Fruit fly (Drosophila melanogaster) whole organism, wandering third instar larva: ENCODE results near the gene CG7183.

ENCODE experiments used
- CG32264 ChIP-seq: fragments of 200-800 bp; sonication (Bioruptor generic); optimal IDR thresholded peaks from 2 replicates; lab custom pipeline; 2016; ENCODE audit warnings: missing biosample characterization, missing genetic modification characterization
- CG9705 ChIP-seq: fragments of 200-800 bp; sonication (Bioruptor generic); optimal IDR thresholded peaks from 2 replicates; lab custom pipeline; 2018; ENCODE audit warnings: missing biosample characterization, mild to moderate bottlenecking, missing genetic modification characterization
- CrebA ChIP-seq: fragments of 200-800 bp; sonication (Bioruptor generic); optimal IDR thresholded peaks from 2 replicates; lab custom pipeline; 2016; ENCODE audit warnings: missing biosample characterization, mild to moderate bottlenecking, missing genetic modification characterization, borderline replicate concordance
- Dif ChIP-seq: fragments of 200-275, 200-300 bp; sonication (Bioruptor generic); optimal IDR thresholded peaks from 2 replicates; lab custom pipeline; 2018; ENCODE audit warnings: missing biosample characterization, missing genetic modification characterization; ENCODE audit not compliant: partially characterized antibody
- HLH106 ChIP-seq: fragments of 200-800 bp; optimal IDR thresholded peaks from 3 replicates; lab custom pipeline; 2019; ENCODE audit warnings: missing biosample characterization, mild to moderate bottlenecking, missing genetic modification characterization, moderate library complexity
- Hnf4 ChIP-seq: fragments of 200-800 bp; sonication (Bioruptor generic); optimal IDR thresholded peaks from 2 replicates; lab custom pipeline; 2016; ENCODE audit warnings: missing biosample characterization, mild to moderate bottlenecking, missing genetic modification characterization
- Hr78 ChIP-seq: fragments of >200 bp; optimal IDR thresholded peaks from 2 replicates; lab custom pipeline; 2017; ENCODE audit warnings: missing biosample characterization, missing genetic modification characterization
- Mio ChIP-seq: sonication (Bioruptor generic); optimal IDR thresholded peaks from 2 replicates; lab custom pipeline; 2016; ENCODE audit warnings: missing biosample characterization, missing genetic modification characterization
- N ChIP-seq: fragments of >200 bp; optimal IDR thresholded peaks from 2 replicates; lab custom pipeline; 2018; ENCODE audit warnings: missing biosample characterization, missing external identifiers, missing genetic modification characterization
- OdsH ChIP-seq: fragments of 200-800 bp; sonication (Bioruptor generic); optimal IDR thresholded peaks from 2 replicates; lab custom pipeline; 2016; ENCODE audit warnings: missing biosample characterization, mild to moderate bottlenecking, missing genetic modification characterization
- Rel ChIP-seq, 2 experiments: fragments of 200-800 bp; sonication (Bioruptor generic) in 1 of 2; optimal IDR thresholded peaks; 2 replicates in 1 of 2; 3 replicates in 1 of 2; lab custom pipeline; 2016 to 2019; ENCODE audit warnings: mild to moderate bottlenecking in 2 of 2, missing biosample characterization in 2 of 2, missing genetic modification characterization in 2 of 2, moderate library complexity in 1 of 2
- Vsx2 ChIP-seq: fragments of 200-300, 225-300 bp; sonication (Bioruptor generic); optimal IDR thresholded peaks from 2 replicates; lab custom pipeline; 2018; ENCODE audit warnings: missing biosample characterization, missing genetic modification characterization; ENCODE audit not compliant: partially characterized antibody
- brk ChIP-seq: fragments of 200-800 bp; sonication (Bioruptor generic); optimal IDR thresholded peaks from 2 replicates; lab custom pipeline; 2016; ENCODE audit warnings: missing biosample characterization, mild to moderate bottlenecking, missing genetic modification characterization
- dsf ChIP-seq: sonication (Bioruptor generic); optimal IDR thresholded peaks from 2 replicates; lab custom pipeline; 2016; ENCODE audit warnings: missing biosample characterization, missing genetic modification characterization, borderline replicate concordance
- foxo ChIP-seq, 2 experiments: fragments of 200-800 bp; sonication (Bioruptor generic); optimal IDR thresholded peaks; 2 replicates in 1 of 2; 3 replicates in 1 of 2; lab custom pipeline; 2016 to 2017; ENCODE audit warnings: missing biosample characterization in 2 of 2, missing genetic modification characterization in 2 of 2
- fru ChIP-seq: fragments of 200-800 bp; sonication (Bioruptor generic); optimal IDR thresholded peaks from 3 replicates; lab custom pipeline; 2016; ENCODE audit warnings: missing biosample characterization, mild to moderate bottlenecking, missing genetic modification characterization
- h ChIP-seq: fragments of 200-800 bp; sonication (Bioruptor generic); optimal IDR thresholded peaks from 3 replicates; lab custom pipeline; 2016; ENCODE audit warnings: missing biosample characterization, mild to moderate bottlenecking, missing genetic modification characterization
- jim ChIP-seq: fragments of 175-275, 200-325 bp; sonication (Bioruptor generic); optimal IDR thresholded peaks from 2 replicates; lab custom pipeline; 2016; ENCODE audit warnings: missing biosample characterization, mild to moderate bottlenecking, missing genetic modification characterization
- psq ChIP-seq: fragments of 200-800 bp; sonication (Bioruptor generic); optimal IDR thresholded peaks from 3 replicates; lab custom pipeline; 2017; ENCODE audit warnings: missing biosample characterization, mild to moderate bottlenecking, missing genetic modification characterization, moderate library complexity
- rgr ChIP-seq: fragments of 200-800 bp; sonication (Bioruptor generic); optimal IDR thresholded peaks from 3 replicates; lab custom pipeline; 2016; ENCODE audit warnings: missing biosample characterization, mild to moderate bottlenecking, missing genetic modification characterization
- sage ChIP-seq: fragments of 200-800 bp; sonication (Bioruptor generic); optimal IDR thresholded peaks from 2 replicates; lab custom pipeline; 2016; ENCODE audit warnings: missing biosample characterization, mild to moderate bottlenecking, missing genetic modification characterization
- sv ChIP-seq: fragments of 200-800 bp; sonication (Bioruptor generic); optimal IDR thresholded peaks from 3 replicates; lab custom pipeline; 2016; ENCODE audit warnings: missing biosample characterization, missing genetic modification characterization
- tai ChIP-seq: sonication (Bioruptor generic); optimal IDR thresholded peaks from 2 replicates; lab custom pipeline; 2016; ENCODE audit warnings: missing biosample characterization, missing genetic modification characterization
- usp ChIP-seq: fragments of >200 bp; optimal IDR thresholded peaks from 2 replicates; lab custom pipeline; 2017; ENCODE audit warnings: missing biosample characterization, missing genetic modification characterization
- woc ChIP-seq: sonication (Bioruptor generic); optimal IDR thresholded peaks from 2 replicates; lab custom pipeline; 2016; ENCODE audit warnings: missing biosample characterization, mild to moderate bottlenecking, missing genetic modification characterization

The CG7183 gene

dm6 chr3R:18235879-18236278 is 15.4 kb upstream of the CG7183 start, which contains the start of gene repo:
TSS of gene repo (plus strand) at chr3R:18236192.
- TF ChIP-seq CG9705 (GFP tag; lab: Kevin White, UChicago) (no peak), jim (GFP tag; lab: Kevin White, UChicago) (no peak), OdsH (GFP tag; lab: Kevin White, UChicago) (no peak), sv (no peak), Hr78 (GFP tag; lab: Kevin White, UChicago) (no peak), h (GFP tag; lab: Kevin White, UChicago) (no peak)

dm6 chr3R:18234699-18235257 is 14.3 kb upstream of the CG7183 start:
- TF ChIP-seq Rel (GFP tag; optimal IDR thresholded peaks at IDR 0.05; lab: Kevin White, UChicago) (no peak), Rel (tag; optimal IDR thresholded peaks at IDR 0.05; lab: Kevin White, UChicago) (no peak), Mio (GFP tag; lab: Kevin White, UChicago) (no peak)

- no peak for TF ChIP-seq psq
- no peak for TF ChIP-seq CrebA
- no peak for TF ChIP-seq Rel (GFP tag; optimal IDR thresholded peaks at IDR 0.05; lab: Kevin White, UChicago)
- no peak for TF ChIP-seq Rel (tag; optimal IDR thresholded peaks at IDR 0.05; lab: Kevin White, UChicago)
- no peak for TF ChIP-seq brk (GFP tag; lab: Kevin White, UChicago)
- no peak for TF ChIP-seq Mio (GFP tag; lab: Kevin White, UChicago)
- TF ChIP-seq N (GFP tag; lab: Kevin White, UChicago), result no peak
- TF ChIP-seq tai, result no peak
- no peak for TF ChIP-seq Vsx2
- no peak for TF ChIP-seq Hnf4 (GFP tag; lab: Kevin White, UChicago)
- no peak for TF ChIP-seq sage (GFP tag; lab: Kevin White, UChicago)
- no peak for TF ChIP-seq CG32264 (GFP tag; lab: Kevin White, UChicago)
- no peak for TF ChIP-seq CG9705 (GFP tag; lab: Kevin White, UChicago)
Observed at dm6 chr3R:18232187-18232586, 11.7 kb upstream of the CG7183 start.

dm6 chr3R:18230229-18230628 is 9.7 kb upstream of the CG7183 start:
- TF ChIP-seq CrebA (no peak), sv (no peak), h (GFP tag; lab: Kevin White, UChicago) (no peak), jim (GFP tag; lab: Kevin White, UChicago) (no peak), usp (GFP tag; lab: Kevin White, UChicago) (no peak), Dif (GFP tag; lab: Kevin White, UChicago) (no peak), rgr (GFP tag; lab: Kevin White, UChicago) (no peak), Hr78 (GFP tag; lab: Kevin White, UChicago) (no peak), Hnf4 (GFP tag; lab: Kevin White, UChicago) (no peak), woc (no peak), OdsH (GFP tag; lab: Kevin White, UChicago) (no peak)

- TF ChIP-seq rgr (GFP tag; lab: Kevin White, UChicago) (peak; percentile 3), foxo (GFP tag; optimal IDR thresholded peaks at IDR 0.05; lab: Kevin White, UChicago) (peak in 1 of 2 experiments; percentile 9), HLH106 (tag; lab: Kevin White, UChicago) (no peak), OdsH (GFP tag; lab: Kevin White, UChicago) (no peak)
Observed at dm6 chr3R:18228713-18229222, 8.3 kb upstream of the CG7183 start.

dm6 chr3R:18227385-18227784 is 6.9 kb upstream of the CG7183 start:
- no peak for TF ChIP-seq foxo (GFP tag; optimal IDR thresholded peaks at IDR 0.05; lab: Kevin White, UChicago)
- TF ChIP-seq dsf, result no peak
- TF ChIP-seq HLH106 (tag; lab: Kevin White, UChicago), result no peak
- TF ChIP-seq h (GFP tag; lab: Kevin White, UChicago), result no peak
- TF ChIP-seq Rel (GFP tag; optimal IDR thresholded peaks at IDR 0.05; lab: Kevin White, UChicago), result no peak
- TF ChIP-seq Rel (tag; optimal IDR thresholded peaks at IDR 0.05; lab: Kevin White, UChicago), result no peak
- TF ChIP-seq Dif (GFP tag; lab: Kevin White, UChicago), result no peak
- no peak for TF ChIP-seq fru (GFP tag; lab: Kevin White, UChicago)
- no peak for TF ChIP-seq sv

dm6 chr3R:18226809-18227157 is 6.3 kb upstream of the CG7183 start:
- TF ChIP-seq HLH106 (tag; lab: Kevin White, UChicago) (no peak), foxo (GFP tag; optimal IDR thresholded peaks at IDR 0.05; lab: Kevin White, UChicago) (no peak), psq (no peak), woc (no peak)
